Worm (Caenorhabditis elegans): ENCODE results near the gene rps-9.

ce11 chrII:11140140-11140539 is 14.0 kb upstream of the rps-9 start, which contains the start of gene F40F8.4:
- TF ChIP-seq tbx-2 (tag; optimal IDR thresholded peaks at IDR 0.05), result no peak
- no peak for TF ChIP-seq hlh-13 (GFP tag; optimal IDR thresholded peaks at IDR 0.05)
- TF ChIP-seq ceh-34 (tag; optimal IDR thresholded peaks at IDR 0.05), result no peak
- no peak for TF ChIP-seq ttx-3 (tag; optimal IDR thresholded peaks at IDR 0.05)
- TF ChIP-seq nfya-1 (tag; optimal IDR thresholded peaks at IDR 0.05), result no peak
- TF ChIP-seq ceh-48 (tag; optimal IDR thresholded peaks at IDR 0.05), result no peak
- TF ChIP-seq ama-1 (optimal IDR thresholded peaks at IDR 0.05), result no peak
- TF ChIP-seq ceh-31 (tag; optimal IDR thresholded peaks at IDR 0.05), result no peak
- no peak for TF ChIP-seq nhr-11 (tag; optimal IDR thresholded peaks at IDR 0.05)
- TF ChIP-seq ref-2 (tag; optimal IDR thresholded peaks at IDR 0.05), result no peak
- TF ChIP-seq sox-2 (GFP tag; IDR thresholded peaks at IDR 0.05), result no peak
- no peak for TF ChIP-seq lin-11 (tag; optimal IDR thresholded peaks at IDR 0.05)
- TF ChIP-seq hlh-8 (tag; optimal IDR thresholded peaks at IDR 0.05), result no peak
